Fruit fly (Drosophila melanogaster): Measurements from ENCODE around the gene CG14285.

The CG14285 gene

dm6 chr3R:19074207-19074606 lies 49.3 kb downstream of the CG14285 start (continued):
- no peak for TF ChIP-seq Scr (GFP tag; IDR thresholded peaks at IDR 0.05; ENCODE audit: partially characterized antibody)
- TF ChIP-seq Atf3 (GFP tag; optimal IDR thresholded peaks at IDR 0.05) = no peak
- TF ChIP-seq zfh1 (GFP tag; IDR thresholded peaks at IDR 0.05) = 0 out of 3 replicates have a peak, but pooled peaks have one; percentile 33
- no peak for TF ChIP-seq CG3847 (GFP tag; IDR thresholded peaks at IDR 0.05)
- no peak for TF ChIP-seq Elba2 (GFP tag; optimal IDR thresholded peaks at IDR 0.05)
- TF ChIP-seq klu (GFP tag; IDR thresholded peaks at IDR 0.05) = no peak
- no peak for TF ChIP-seq Oli (tag; optimal IDR thresholded peaks at IDR 0.05)
- peak; percentile 19 for TF ChIP-seq Xbp1 (GFP tag; optimal IDR thresholded peaks at IDR 0.05)
- 0 out of 2 replicates have a peak, but pooled peaks have one; percentile 9 for TF ChIP-seq ap (GFP tag; IDR thresholded peaks at IDR 0.05)
- TF ChIP-seq tll (GFP tag; optimal IDR thresholded peaks at IDR 0.05) = no peak
- no peak for TF ChIP-seq Usf (GFP tag; optimal IDR thresholded peaks at IDR 0.05)
- TF ChIP-seq sob (GFP tag; IDR thresholded peaks at IDR 0.05) = no peak
- no peak for TF ChIP-seq CG1024 (GFP tag; IDR thresholded peaks at IDR 0.05)
- no peak for TF ChIP-seq twi (tag; optimal IDR thresholded peaks at IDR 0.05)
- TF ChIP-seq so (GFP tag; IDR thresholded peaks at IDR 0.05) = no peak
- no peak for TF ChIP-seq CG9437 (GFP tag; optimal IDR thresholded peaks at IDR 0.05)
- TF ChIP-seq lmd (GFP tag; IDR thresholded peaks at IDR 0.05) = no peak
- no peak for TF ChIP-seq CG18011 (GFP tag; optimal IDR thresholded peaks at IDR 0.05)
- 0 out of 2 replicates have a peak, but pooled peaks have one; percentile 20 for TF ChIP-seq seq (GFP tag; IDR thresholded peaks at IDR 0.05)
- TF ChIP-seq al (GFP tag; IDR thresholded peaks at IDR 0.05) = no peak
- TF ChIP-seq nerfin-1 (tag; optimal IDR thresholded peaks at IDR 0.05) = no peak
- TF ChIP-seq pzg (GFP tag; optimal IDR thresholded peaks at IDR 0.05) = no peak
- peak; percentile 10 for TF ChIP-seq CG11504 (tag; optimal IDR thresholded peaks at IDR 0.05)
- TF ChIP-seq CG1792 (GFP tag; optimal IDR thresholded peaks at IDR 0.05) = no peak
- no peak for TF ChIP-seq Trl (optimal IDR thresholded peaks at IDR 0.05)
- TF ChIP-seq Trl (GFP tag; optimal IDR thresholded peaks at IDR 0.05) = no peak
- no peak for TF ChIP-seq Dip2 (GFP tag; IDR thresholded peaks at IDR 0.05)
- no peak for TF ChIP-seq oc (tag; optimal IDR thresholded peaks at IDR 0.05)
- TF ChIP-seq ranshi (GFP tag; IDR thresholded peaks at IDR 0.05) = peak; percentile 34; the same call in 1 of the 2 replicates
- no peak for TF ChIP-seq NK7.1 (GFP tag; optimal IDR thresholded peaks at IDR 0.05)
- no peak for TF ChIP-seq CG15479 (GFP tag; optimal IDR thresholded peaks at IDR 0.05)
- TF ChIP-seq crc (GFP tag; optimal IDR thresholded peaks at IDR 0.05) = no peak
- TF ChIP-seq amos (GFP tag; IDR thresholded peaks at IDR 0.05; ENCODE audit: partially characterized antibody) = no peak
- TF ChIP-seq p53 (GFP tag; optimal IDR thresholded peaks at IDR 0.05) = no peak
- no peak for TF ChIP-seq ATbp (GFP tag; optimal IDR thresholded peaks at IDR 0.05)
- TF ChIP-seq cwo (GFP tag; optimal IDR thresholded peaks at IDR 0.05) = no peak
- no peak for TF ChIP-seq tio (GFP tag; optimal IDR thresholded peaks at IDR 0.05)
- TF ChIP-seq CG9932 (GFP tag; IDR thresholded peaks at IDR 0.05) = no peak
- peak; percentile 33; the same call in 1 of the 2 replicates for TF ChIP-seq HLH3B (GFP tag; IDR thresholded peaks at IDR 0.05)
- peak; percentile 17 for TF ChIP-seq fd96Cb (tag; optimal IDR thresholded peaks at IDR 0.05)
- TF ChIP-seq vvl (GFP tag; IDR thresholded peaks at IDR 0.05) = peak; percentile 37
- TF ChIP-seq slp2 (GFP tag; optimal IDR thresholded peaks at IDR 0.05) = no peak
- no peak for TF ChIP-seq bbx (GFP tag; IDR thresholded peaks at IDR 0.05; ENCODE audit: partially characterized antibody)
- TF ChIP-seq Lhr (GFP tag; optimal IDR thresholded peaks at IDR 0.05) = no peak
- TF ChIP-seq Xrp1 (GFP tag; IDR thresholded peaks at IDR 0.05) = peak; percentile 70
- no peak for TF ChIP-seq CG15269 (tag; optimal IDR thresholded peaks at IDR 0.05)
- TF ChIP-seq CG30431 (GFP tag; optimal IDR thresholded peaks at IDR 0.05) = no peak
- TF ChIP-seq CG15011 (GFP tag; optimal IDR thresholded peaks at IDR 0.05) = no peak
- TF ChIP-seq CG12744 (GFP tag; optimal IDR thresholded peaks at IDR 0.05) = no peak
- 0 out of 2 replicates have a peak, but pooled peaks have one; percentile 25 for TF ChIP-seq CG14441 (GFP tag; IDR thresholded peaks at IDR 0.05)
- no peak; the same call in 1 of the 2 replicates for TF ChIP-seq Gsc (GFP tag; IDR thresholded peaks at IDR 0.05)
- TF ChIP-seq tup (GFP tag; optimal IDR thresholded peaks at IDR 0.05) = no peak

All from whole organism, embryonic.